Fruit fly (Drosophila melanogaster): ENCODE data around the gene can.

dm6 chr3L:10284869-10285268 is 18.0 kb upstream of the can start:
- no peak for TF ChIP-seq psq (optimal IDR thresholded peaks at IDR 0.05)
- TF ChIP-seq CG8478 (optimal IDR thresholded peaks at IDR 0.05): no peak
